Worm (Caenorhabditis elegans) whole organism, L4/young adult: ENCODE data around the gene F10G2.4.
"Not testable (repeated sequence)": the region's sequence is repeated elsewhere in the genome, so short reads cannot be mapped to it uniquely, and the experiment has no call there.

ENCODE experiments used
- W03F9.2 ChIP-seq: fragments of 150-350 bp; optimal IDR thresholded peaks from 2 replicates; lab custom pipeline; 2014; ENCODE audit warnings: missing biosample characterization, missing genetic modification characterization
- dao-5 ChIP-seq: sonication (generic microtip); optimal IDR thresholded peaks from 2 replicates; lab custom pipeline; 2016; ENCODE audit warnings: missing genotype, missing genetic modification characterization, moderate library complexity, missing compliant biosample characterization
- him-1 ChIP-seq: sonication (generic microtip); optimal IDR thresholded peaks from 2 replicates; lab custom pipeline; 2016; ENCODE audit warnings: missing genotype, missing genetic modification reagents, missing genetic modification characterization, missing compliant biosample characterization

F10G2.4 gene

DNA sequence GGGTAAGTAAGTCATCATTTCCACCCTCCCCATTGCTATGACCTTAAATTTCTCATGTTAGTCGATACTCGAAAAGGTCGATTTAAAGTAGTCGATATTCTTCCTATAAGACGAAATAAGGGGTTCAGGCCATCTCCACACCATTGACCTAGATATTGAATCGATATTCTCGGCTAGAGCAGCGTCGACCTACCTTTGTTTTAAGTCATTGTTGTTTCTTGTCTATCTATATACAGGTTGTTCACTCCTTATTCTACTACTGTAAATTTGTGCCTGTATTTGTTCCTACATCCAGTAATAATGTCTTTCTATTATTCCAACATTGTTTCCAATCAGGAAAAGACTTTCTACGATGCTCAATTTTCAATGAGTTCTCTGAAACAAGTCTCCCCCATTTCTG is at the start of gene F10G2.4:
Gene F10G2.4, plus strand, starts transcription at position 301 of the 400 bp plus-strand sequence.
- TF ChIP-seq dao-5 (no peak), him-1 (tag; lab: Kevin White, UChicago) (no peak), W03F9.2 (tag; lab: Kevin White, UChicago) (no peak)

- TF ChIP-seq W03F9.2 (tag; lab: Kevin White, UChicago) (no peak), dao-5 (no peak)
These were observed 47.9 kb upstream of the F10G2.4 start, which contains the start of gene C13A2.4 for ce11 chrV:7279090-7279489. Gene C13A2.4 (plus strand): TSS chrV:7279390.

DNA sequence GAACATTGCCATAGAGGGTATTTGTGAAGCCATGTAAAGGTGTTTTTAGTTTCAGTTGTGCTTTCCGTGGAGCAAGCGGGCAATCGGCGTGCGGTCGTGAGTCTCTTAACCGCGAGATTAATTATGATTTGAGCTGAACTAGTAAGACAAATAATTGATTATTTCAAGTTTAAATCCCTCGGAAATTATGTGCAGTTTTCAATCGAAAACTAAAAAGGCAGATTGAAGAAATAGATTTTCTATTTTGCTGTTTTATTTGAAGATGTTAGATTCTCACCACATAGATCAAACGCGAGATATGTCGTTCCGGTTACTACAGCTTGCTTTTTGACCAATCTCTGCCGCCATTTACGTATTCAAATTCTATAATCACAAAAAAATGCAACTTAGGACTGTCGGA is 45.0 kb upstream of the F10G2.4 start, which contains the start of gene C13A2.3:
Gene C13A2.3, plus strand, starts transcription at position 301 of the 400 bp plus-strand sequence.
- no peak for TF ChIP-seq dao-5
- TF ChIP-seq him-1 (tag; lab: Kevin White, UChicago), result no peak
- TF ChIP-seq W03F9.2 (tag; lab: Kevin White, UChicago), result no peak

- no peak for TF ChIP-seq W03F9.2 (tag; lab: Kevin White, UChicago)
- no peak for TF ChIP-seq dao-5
- no peak for TF ChIP-seq him-1 (tag; lab: Kevin White, UChicago)
These were observed 38.3 kb upstream of the F10G2.4 start, which contains the start of gene C13A2.1 for ce11 chrV:7288699-7289098. Gene C13A2.1 (plus strand): TSS chrV:7288999.

DNA sequence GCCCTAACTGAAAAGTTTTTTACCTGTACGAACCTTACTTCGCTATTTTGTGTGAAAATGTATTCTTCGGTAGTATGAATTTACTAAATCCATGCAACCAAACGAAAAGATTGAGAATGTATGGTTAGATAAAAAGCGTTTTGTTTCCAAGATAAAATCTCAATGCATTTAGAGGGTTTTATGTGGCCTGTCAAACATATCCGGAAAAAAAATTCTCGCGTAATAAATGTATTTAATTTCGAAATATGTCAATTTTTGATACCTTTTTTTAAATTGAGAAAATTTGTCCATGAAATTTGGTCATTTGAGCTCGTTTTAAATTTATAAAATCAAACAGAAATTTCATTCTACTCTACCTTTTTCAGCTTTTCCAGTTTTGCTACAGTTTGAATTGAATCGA is 31.8 kb upstream of the F10G2.4 start, which contains the start of gene F07G11.4:
Gene F07G11.4, minus strand, starts transcription at position 101 of the 400 bp plus-strand sequence.
- TF ChIP-seq W03F9.2 (tag; lab: Kevin White, UChicago) (no peak), him-1 (tag; lab: Kevin White, UChicago) (no peak), dao-5 (no peak)

ce11 chrV:7297263-7297662 is 29.8 kb upstream of the F10G2.4 start, which contains the start of gene srj-32:
Gene srj-32 (minus strand): TSS chrV:7297363.
- no peak for TF ChIP-seq him-1 (tag; lab: Kevin White, UChicago)
- no peak for TF ChIP-seq dao-5
- no peak for TF ChIP-seq W03F9.2 (tag; lab: Kevin White, UChicago)

ce11 chrV:7298463-7298862 is 28.6 kb upstream of the F10G2.4 start, which contains the start of gene F07G11.3:
Gene F07G11.3 (plus strand): TSS chrV:7298763.
- TF ChIP-seq W03F9.2 (tag; lab: Kevin White, UChicago) (no peak), him-1 (tag; lab: Kevin White, UChicago) (no peak), dao-5 (no peak)

ce11 chrV:7304506-7304905 is 22.5 kb upstream of the F10G2.4 start, which contains the start of gene F07G11.2:
Gene F07G11.2 (plus strand): TSS chrV:7304806.
- TF ChIP-seq dao-5; him-1 (tag; lab: Kevin White, UChicago); W03F9.2 (tag; lab: Kevin White, UChicago): not testable (repeated sequence)

DNA sequence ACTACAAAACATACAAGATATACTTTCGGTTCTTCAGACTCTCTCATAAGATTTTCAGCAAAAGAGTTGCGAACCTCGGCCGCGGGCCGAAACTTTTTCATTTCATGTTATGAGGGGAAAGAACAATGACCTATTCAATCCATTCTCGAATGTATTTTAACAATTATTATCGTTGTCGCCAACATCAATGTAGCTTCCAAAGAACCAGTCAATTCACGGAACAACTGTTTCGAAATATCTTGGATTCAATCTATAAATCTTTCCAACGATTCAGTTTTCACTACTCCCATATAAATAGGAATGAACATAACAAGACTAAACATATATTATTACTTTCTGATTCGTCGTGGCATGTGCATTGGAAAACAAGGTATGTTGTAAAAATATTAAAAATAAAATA is 19.9 kb upstream of the F10G2.4 start, which contains the start of gene F07G11.1:
Gene F07G11.1, plus strand, starts transcription at position 301 of the 400 bp plus-strand sequence.
- TF ChIP-seq dao-5 (no peak), W03F9.2 (tag; lab: Kevin White, UChicago) (no peak), him-1 (tag; lab: Kevin White, UChicago) (no peak)

- TF ChIP-seq dao-5 (no peak), W03F9.2 (tag; lab: Kevin White, UChicago) (no peak), him-1 (tag; lab: Kevin White, UChicago) (no peak)
These were observed 13.8 kb upstream of the F10G2.4 start, which contains the start of gene srx-6 for ce11 chrV:7313233-7313632. Gene srx-6 (minus strand): TSS chrV:7313333.

DNA sequence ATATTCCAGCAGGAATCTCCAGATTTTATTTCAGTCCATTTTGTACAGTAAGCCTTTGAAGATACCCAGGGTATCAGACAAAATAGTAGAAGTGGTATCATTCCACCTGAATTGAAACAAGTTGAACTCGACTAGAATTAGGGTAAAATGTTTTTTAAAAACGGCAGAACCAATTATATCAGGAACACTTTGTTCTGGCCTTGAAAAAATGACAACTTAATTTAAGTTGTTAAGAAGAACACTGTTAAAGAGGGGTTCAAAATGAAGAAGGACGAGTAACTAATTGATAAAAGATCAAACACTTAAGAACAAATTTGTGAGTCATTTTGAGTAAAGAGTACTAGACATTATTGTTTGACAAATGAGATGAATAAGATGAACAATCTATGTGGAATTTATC is 6.1 kb upstream of the F10G2.4 start, which contains the start of gene lmd-4:
Gene lmd-4, minus strand, starts transcription at position 101 of the 400 bp plus-strand sequence.
- TF ChIP-seq dao-5, result no peak
- no peak for TF ChIP-seq him-1 (tag; lab: Kevin White, UChicago)

DNA sequence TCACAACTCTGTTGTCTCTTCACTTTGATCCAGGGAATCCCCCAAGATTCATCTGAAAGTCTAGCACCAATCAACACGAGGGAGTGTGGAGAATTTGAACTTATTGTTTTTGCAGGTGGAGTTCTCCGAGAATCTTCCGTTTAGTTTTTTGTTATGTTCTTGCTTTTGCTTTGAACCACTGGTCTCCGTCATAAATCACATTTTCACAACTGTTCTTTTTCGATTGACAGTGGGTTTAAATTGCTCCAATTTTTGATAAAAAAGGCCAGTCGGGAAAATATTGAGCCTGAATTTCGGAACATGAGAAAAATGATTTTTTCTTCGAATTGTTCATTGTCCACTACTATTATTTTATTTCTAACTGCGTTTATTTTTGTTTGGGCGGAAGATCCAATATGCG is 5.1 kb upstream of the F10G2.4 start, which contains the start of gene F10G2.10:
Gene F10G2.10, plus strand, starts transcription at position 301 of the 400 bp plus-strand sequence.
- TF ChIP-seq dao-5 (no peak), him-1 (tag; lab: Kevin White, UChicago) (no peak), W03F9.2 (tag; lab: Kevin White, UChicago) (no peak)

- no peak for TF ChIP-seq dao-5
- TF ChIP-seq W03F9.2 (tag; lab: Kevin White, UChicago), result no peak
- TF ChIP-seq him-1 (tag; lab: Kevin White, UChicago), result no peak
These were observed 1.7 kb upstream of the F10G2.4 start, which contains the start of gene srx-92 for ce11 chrV:7325285-7325684. Gene srx-92 (minus strand): TSS chrV:7325385.

ce11 chrV:7328092-7328491 is 1.1 kb downstream of the F10G2.4 start, which contains the start of gene clec-7:
Gene clec-7 (plus strand): TSS chrV:7328392.
- no peak for TF ChIP-seq him-1 (tag; lab: Kevin White, UChicago)

ce11 chrV:7330868-7331267 is 3.8 kb downstream of the F10G2.4 start, which contains the start of gene F10G2.2:
Gene F10G2.2 (plus strand): TSS chrV:7331168.
- no peak for TF ChIP-seq dao-5
- TF ChIP-seq him-1 (tag; lab: Kevin White, UChicago), result no peak
- TF ChIP-seq W03F9.2 (tag; lab: Kevin White, UChicago), result no peak
